Worm (Caenorhabditis elegans) whole organism, L4/young adult: ENCODE measurements around the gene F32D8.5.

ENCODE experiments used
- W03F9.2 ChIP-seq: fragments of 150-350 bp; optimal IDR thresholded peaks from 2 replicates; lab custom pipeline; 2014; ENCODE audit warnings: missing biosample characterization, missing genetic modification characterization
- him-1 ChIP-seq: sonication (generic microtip); optimal IDR thresholded peaks from 2 replicates; lab custom pipeline; 2016; ENCODE audit warnings: missing genotype, missing genetic modification reagents, missing genetic modification characterization, missing compliant biosample characterization

ce11 chrV:10925658-10926057, 31.1 kb downstream of the F32D8.5 start:
- TF ChIP-seq him-1 (tag; lab: Kevin White, UChicago) (no peak), W03F9.2 (tag; lab: Kevin White, UChicago) (no peak)
